Fruit fly (Drosophila melanogaster) whole organism, embryonic: ENCODE measurements around the gene path.

Source experiments
- Ada2b ChIP-seq: fragments of 200-800 bp; sonication (Bioruptor generic); IDR thresholded peaks from 2 replicates; pipeline ENCODE4 v1.3.6; 2022; ENCODE audit warnings: missing biosample characterization, missing genetic modification characterization
- Bteb2 ChIP-seq: fragments of 200-800 bp; sonication (Bioruptor generic); optimal IDR thresholded peaks from 2 replicates; lab custom pipeline; 2016; ENCODE audit warnings: missing biosample characterization, missing genetic modification characterization
- CG12659 ChIP-seq: fragments of 200-800 bp; sonication (Bioruptor generic); optimal IDR thresholded peaks from 3 replicates; lab custom pipeline; 2017; ENCODE audit warnings: mild to moderate bottlenecking, missing biosample characterization, missing genetic modification reagents, missing genetic modification characterization
- CG13123 ChIP-seq: fragments of 200-800 bp; sonication (Bioruptor generic); optimal IDR thresholded peaks from 2 replicates; lab custom pipeline; 2016; ENCODE audit warnings: missing biosample characterization, missing genetic modification characterization
- CG13894 ChIP-seq: fragments of 200-800 bp; sonication (Bioruptor generic); optimal IDR thresholded peaks from 3 replicates; lab custom pipeline; 2018; ENCODE audit warnings: missing biosample characterization, mild to moderate bottlenecking, missing genetic modification characterization, moderate library complexity
- CG15011 ChIP-seq: fragments of 200-800 bp; sonication (Bioruptor generic); optimal IDR thresholded peaks from 3 replicates; lab custom pipeline; 2018; ENCODE audit warnings: missing biosample characterization, mild to moderate bottlenecking, missing genetic modification characterization
- CG15696 ChIP-seq: fragments of 200-800 bp; sonication (Bioruptor generic); optimal IDR thresholded peaks from 2 replicates; lab custom pipeline; 2019; ENCODE audit warnings: missing biosample characterization, mild to moderate bottlenecking, missing genetic modification characterization, moderate library complexity
- CG17186 ChIP-seq: fragments of 200-800 bp; sonication (Bioruptor generic); optimal IDR thresholded peaks from 3 replicates; lab custom pipeline; 2017; ENCODE audit warnings: missing biosample characterization, missing genetic modification reagents, missing genetic modification characterization
- CG2129 ChIP-seq: fragments of 200-800 bp; sonication (Bioruptor generic); IDR thresholded peaks from 2 replicates; pipeline ENCODE4 v1.3.6; 2022; ENCODE audit warnings: missing biosample characterization, missing genetic modification characterization; ENCODE audit not compliant: partially characterized antibody
- CG30020 ChIP-seq: fragments of 200-800 bp; optimal IDR thresholded peaks from 2 replicates; lab custom pipeline; 2019; ENCODE audit warnings: missing biosample characterization, mild to moderate bottlenecking, missing genetic modification characterization, moderate library complexity
- CG32532 ChIP-seq: fragments of 200-800 bp; sonication (Bioruptor generic); IDR thresholded peaks from 2 replicates; pipeline ENCODE4 v1.3.6; 2022; ENCODE audit warnings: missing biosample characterization, missing genetic modification characterization
- CG43689 ChIP-seq: fragments of 200-800 bp; sonication (Bioruptor generic); IDR thresholded peaks from 2 replicates; pipeline ENCODE4 v1.3.6; 2022; ENCODE audit warnings: missing biosample characterization, missing genetic modification characterization
- CG4617 ChIP-seq: fragments of 200-800 bp; sonication (Bioruptor generic); optimal IDR thresholded peaks from 3 replicates; lab custom pipeline; 2016; ENCODE audit warnings: missing biosample characterization, missing genetic modification characterization, borderline replicate concordance
- CG8290 ChIP-seq, 3 experiments: fragments of 200-800 bp; sonication (Bioruptor generic); optimal IDR thresholded peaks; 2 replicates each; lab custom pipeline; 2016 to 2019; ENCODE audit warnings: missing biosample characterization in 3 of 3, missing genetic modification characterization in 3 of 3, mild to moderate bottlenecking in 2 of 3, moderate library complexity in 1 of 3
- CG8765 ChIP-seq: fragments of 200-800 bp; sonication (Bioruptor generic); IDR thresholded peaks from 2 replicates; pipeline ENCODE4 v1.3.6; 2022; ENCODE audit warnings: missing biosample characterization, missing genetic modification characterization
- CG9437 ChIP-seq: fragments of 200-800 bp; sonication (Bioruptor generic); optimal IDR thresholded peaks from 2 replicates; lab custom pipeline; 2018; ENCODE audit warnings: missing biosample characterization, mild to moderate bottlenecking, missing genetic modification characterization
- CG9797 ChIP-seq: fragments of 200-800 bp; sonication (Bioruptor generic); optimal IDR thresholded peaks from 3 replicates; lab custom pipeline; 2018; ENCODE audit warnings: missing biosample characterization, mild to moderate bottlenecking, missing genetic modification characterization
- D ChIP-seq, 2 experiments: fragments of 200-800 bp in 1 of 2; fragments of >200 bp in 1 of 2; sonication (Bioruptor generic) in 1 of 2; optimal IDR thresholded peaks; 2 replicates in 1 of 2; 3 replicates in 1 of 2; lab custom pipeline; 2017; ENCODE audit warnings: mild to moderate bottlenecking in 1 of 2, missing biosample characterization in 1 of 2, missing genetic modification characterization in 1 of 2, missing genetic modification reagents in 1 of 2
- D19A ChIP-seq: fragments of 200-800 bp; optimal IDR thresholded peaks from 3 replicates; lab custom pipeline; 2019; ENCODE audit warnings: missing biosample characterization, mild to moderate bottlenecking, missing genetic modification characterization, moderate library complexity
- Dad ChIP-seq: fragments of 200-800 bp; sonication (Bioruptor generic); optimal IDR thresholded peaks from 3 replicates; lab custom pipeline; 2016; ENCODE audit warnings: missing biosample characterization, missing genetic modification characterization
- Dbx ChIP-seq: fragments of 200-800 bp; sonication (Bioruptor generic); IDR thresholded peaks from 3 replicates; pipeline ENCODE4 v1.3.6; 2022; ENCODE audit warnings: missing biosample characterization, missing genetic modification characterization
- Doc3 ChIP-seq: fragments of 200-800 bp; sonication (Bioruptor generic); IDR thresholded peaks from 3 replicates; pipeline ENCODE4 v1.3.6; 2022; ENCODE audit warnings: missing biosample characterization, missing genetic modification characterization; ENCODE audit not compliant: partially characterized antibody
- H15 ChIP-seq: fragments of 200-800 bp; sonication (Bioruptor generic); IDR thresholded peaks from 3 replicates; pipeline ENCODE4 v1.3.6; 2022; ENCODE audit warnings: missing biosample characterization, missing genetic modification characterization
- Hr51 ChIP-seq, 2 experiments: fragments of 200-800 bp; sonication (Bioruptor generic); optimal IDR thresholded peaks; 2 replicates in 1 of 2; 3 replicates in 1 of 2; lab custom pipeline; 2016 to 2018; ENCODE audit warnings: missing biosample characterization in 2 of 2, missing genetic modification characterization in 2 of 2, mild to moderate bottlenecking in 1 of 2, moderate library complexity in 1 of 2
- Meics ChIP-seq: fragments of 200-800 bp; sonication (Bioruptor generic); optimal IDR thresholded peaks from 2 replicates; lab custom pipeline; 2017; ENCODE audit warnings: missing biosample characterization, mild to moderate bottlenecking, missing genetic modification characterization
- NK7.1 ChIP-seq: fragments of 200-800 bp; sonication (Bioruptor generic); optimal IDR thresholded peaks from 3 replicates; lab custom pipeline; 2016; ENCODE audit warnings: missing biosample characterization, missing genetic modification characterization
- Nf-YC ChIP-seq: fragments of 200-800 bp; optimal IDR thresholded peaks from 3 replicates; lab custom pipeline; 2019; ENCODE audit warnings: missing biosample characterization, mild to moderate bottlenecking, missing genetic modification characterization, moderate library complexity
- Rx ChIP-seq: fragments of 200-800 bp; sonication (Bioruptor generic); IDR thresholded peaks from 2 replicates; pipeline ENCODE4 v1.3.6; 2022; ENCODE audit warnings: missing biosample characterization, missing genetic modification characterization
- Scr ChIP-seq: fragments of 200-800 bp; sonication (Bioruptor generic); IDR thresholded peaks from 2 replicates; pipeline ENCODE4 v1.3.6; 2022; ENCODE audit warnings: missing biosample characterization, missing genetic modification characterization; ENCODE audit not compliant: partially characterized antibody
- Side ChIP-seq: fragments of 200-800 bp; sonication (Bioruptor generic); optimal IDR thresholded peaks from 2 replicates; lab custom pipeline; 2016; ENCODE audit warnings: missing biosample characterization, missing genetic modification characterization
- Sin3A ChIP-seq: fragments of >200 bp; optimal IDR thresholded peaks from 2 replicates; lab custom pipeline; 2018
- Six4 ChIP-seq: fragments of 200-800 bp; sonication (Bioruptor generic); optimal IDR thresholded peaks from 2 replicates; lab custom pipeline; 2016; ENCODE audit warnings: missing biosample characterization, missing genetic modification characterization
- YL-1 ChIP-seq: fragments of 200-800 bp; sonication (Bioruptor generic); optimal IDR thresholded peaks from 3 replicates; lab custom pipeline; 2017; ENCODE audit warnings: missing biosample characterization, mild to moderate bottlenecking, missing genetic modification characterization
- bbx ChIP-seq: fragments of 200-800 bp; sonication (Bioruptor generic); IDR thresholded peaks from 2 replicates; pipeline ENCODE4 v1.3.6; 2022; ENCODE audit warnings: missing biosample characterization, missing genetic modification characterization; ENCODE audit not compliant: partially characterized antibody
- ci ChIP-seq: fragments of 200-800 bp; sonication (Bioruptor generic); IDR thresholded peaks from 3 replicates; pipeline ENCODE4 v1.3.6; 2022; ENCODE audit warnings: missing biosample characterization, missing genetic modification characterization
- crp ChIP-seq, 2 experiments: fragments of 200-800 bp; sonication (Bioruptor generic); optimal IDR thresholded peaks; 2 replicates in 1 of 2; 3 replicates in 1 of 2; lab custom pipeline; 2017; ENCODE audit warnings: missing biosample characterization in 2 of 2, missing genetic modification characterization in 2 of 2, mild to moderate bottlenecking in 1 of 2, moderate library complexity in 1 of 2
- eve ChIP-seq, 2 experiments: fragments of >200 bp; optimal IDR thresholded peaks; 2 replicates each; lab custom pipeline; 2017; ENCODE audit warnings: missing biosample characterization in 2 of 2, missing genetic modification characterization in 2 of 2
- gem ChIP-seq: fragments of 200-800 bp; sonication (Bioruptor generic); optimal IDR thresholded peaks from 2 replicates; lab custom pipeline; 2019; ENCODE audit warnings: missing biosample characterization, mild to moderate bottlenecking, missing genetic modification characterization, moderate library complexity
- lola ChIP-seq, 3 experiments: fragments of >200 bp in 2 of 3; fragments of 200-800 bp in 1 of 3; sonication (Bioruptor generic) in 1 of 3; optimal IDR thresholded peaks; 2 replicates each; lab custom pipeline; 2017 to 2019; ENCODE audit warnings: missing biosample characterization in 3 of 3, missing genetic modification characterization in 3 of 3, mild to moderate bottlenecking in 1 of 3, moderate library complexity in 1 of 3
- maf-S ChIP-seq: fragments of 200-800 bp; sonication (Bioruptor generic); optimal IDR thresholded peaks from 2 replicates; lab custom pipeline; 2016; ENCODE audit warnings: missing biosample characterization, missing genetic modification characterization
- nerfin-1 ChIP-seq: fragments of 200-800 bp; sonication (Bioruptor generic); optimal IDR thresholded peaks from 3 replicates; lab custom pipeline; 2019; ENCODE audit warnings: missing biosample characterization, mild to moderate bottlenecking, missing genetic modification characterization, moderate library complexity
- oc ChIP-seq: fragments of 200-800 bp; sonication (Bioruptor generic); optimal IDR thresholded peaks from 2 replicates; lab custom pipeline; 2018; ENCODE audit warnings: missing biosample characterization, mild to moderate bottlenecking, missing genetic modification characterization, moderate library complexity
- so ChIP-seq: fragments of 200-800 bp; sonication (Bioruptor generic); IDR thresholded peaks from 3 replicates; pipeline ENCODE4 v1.3.6; 2022; ENCODE audit warnings: missing biosample characterization, missing genetic modification characterization
- tll ChIP-seq, 2 experiments: fragments of 200-800 bp in 1 of 2; fragments of >200 bp in 1 of 2; sonication (Bioruptor generic) in 1 of 2; optimal IDR thresholded peaks; 2 replicates each; lab custom pipeline; 2017 to 2019; ENCODE audit warnings: missing biosample characterization in 2 of 2, missing genetic modification characterization in 2 of 2, mild to moderate bottlenecking in 1 of 2, moderate library complexity in 1 of 2
- trem ChIP-seq: fragments of 200-800 bp; optimal IDR thresholded peaks from 3 replicates; lab custom pipeline; 2019; ENCODE audit warnings: missing biosample characterization, mild to moderate bottlenecking, missing genetic modification characterization, moderate library complexity
- tup ChIP-seq: fragments of 200-800 bp; sonication (Bioruptor generic); optimal IDR thresholded peaks from 2 replicates; lab custom pipeline; 2016; ENCODE audit warnings: missing biosample characterization, mild to moderate bottlenecking, missing genetic modification characterization, moderate library complexity
- unc-4 ChIP-seq: fragments of 200-800 bp; sonication (Bioruptor generic); IDR thresholded peaks from 2 replicates; pipeline ENCODE4 v1.3.6; 2022; ENCODE audit warnings: missing biosample characterization, missing genetic modification characterization; ENCODE audit not compliant: partially characterized antibody

path gene

dm6 chr3L:9509037-9509830 is 4.1 kb upstream of the path start, which contains the start of gene CG3408 (continued):
- TF ChIP-seq so (GFP tag; lab: Robert Waterston, UW), result 0 out of 3 replicates have a peak, but pooled peaks have one; percentile 11
- TF ChIP-seq YL-1 (GFP tag; lab: Kevin White, UChicago), result peak; percentile 60
- TF ChIP-seq CG30020 (tag; lab: Kevin White, UChicago), result no peak
- TF ChIP-seq lola (GFP tag; optimal IDR thresholded peaks at IDR 0.05; lab: Kevin White, UChicago), result no peak
- TF ChIP-seq CG43689 (GFP tag; lab: Robert Waterston, UW), result no peak
- peak; percentile 32 for TF ChIP-seq Dad (GFP tag; lab: Kevin White, UChicago)
- TF ChIP-seq NK7.1, result no peak
- TF ChIP-seq Side, result no peak
- TF ChIP-seq bbx, result no peak; the same call in 1 of the 2 replicates
- peak; percentile 50 for TF ChIP-seq nerfin-1 (tag; lab: Kevin White, UChicago)
- 0 out of 3 replicates have a peak, but pooled peaks have one; percentile 7 for TF ChIP-seq Dbx
- no peak for TF ChIP-seq tll (GFP tag; optimal IDR thresholded peaks at IDR 0.05; lab: Kevin White, UChicago)
- TF ChIP-seq CG12659 (GFP tag; lab: Kevin White, UChicago), result peak; percentile 71
- TF ChIP-seq CG13123 (GFP tag; lab: Kevin White, UChicago), result no peak
- no peak for TF ChIP-seq Doc3 (GFP tag; lab: Robert Waterston, UW)
- no peak for TF ChIP-seq Six4 (GFP tag; lab: Kevin White, UChicago)
- TF ChIP-seq ci (GFP tag; lab: Robert Waterston, UW), result no peak; the same call in 2 of the 3 replicates
- TF ChIP-seq CG8765, result no peak
- TF ChIP-seq CG4617 (GFP tag; lab: Kevin White, UChicago), result no peak
- no peak for TF ChIP-seq D19A
- peak; percentile 6 for TF ChIP-seq Nf-YC
- TF ChIP-seq CG9437, result peak; percentile 0
- peak; percentile 52 for TF ChIP-seq CG13894
- TF ChIP-seq Meics (GFP tag; lab: Kevin White, UChicago), result no peak
- no peak for TF ChIP-seq Bteb2 (GFP tag; lab: Kevin White, UChicago)
- no peak for TF ChIP-seq CG2129
- no peak for TF ChIP-seq D (optimal IDR thresholded peaks at IDR 0.05; lab: Kevin White, UChicago)
- TF ChIP-seq D (GFP tag; optimal IDR thresholded peaks at IDR 0.05; lab: Kevin White, UChicago), result no peak
- TF ChIP-seq CG17186 (GFP tag; lab: Kevin White, UChicago), result no peak
- peak in 1 of 2 experiments; percentile 18 for TF ChIP-seq Hr51 (GFP tag; optimal IDR thresholded peaks at IDR 0.05; lab: Kevin White, UChicago)
- no peak for TF ChIP-seq maf-S (GFP tag; lab: Kevin White, UChicago)
- TF ChIP-seq Rx, result no peak
- TF ChIP-seq gem, result no peak
- TF ChIP-seq CG8290 (GFP tag; optimal IDR thresholded peaks at IDR 0.05; lab: Kevin White, UChicago), result peak; percentile 17
- peak in 1 of 2 experiments; percentile 48 for TF ChIP-seq CG8290 (tag; optimal IDR thresholded peaks at IDR 0.05; lab: Kevin White, UChicago)
- no peak for TF ChIP-seq tup (GFP tag; lab: Kevin White, UChicago)
- TF ChIP-seq crp (GFP tag; optimal IDR thresholded peaks at IDR 0.05; lab: Kevin White, UChicago), result no peak
- TF ChIP-seq trem, result peak; percentile 29
- peak; percentile 52 for TF ChIP-seq Sin3A (lab: Kevin White, UChicago)
- no peak for TF ChIP-seq oc (tag; lab: Kevin White, UChicago)
- no peak for TF ChIP-seq CG32532 (GFP tag; lab: Robert Waterston, UW)
- no peak for TF ChIP-seq Ada2b (GFP tag; lab: Robert Waterston, UW)
- no peak for TF ChIP-seq CG15011 (GFP tag; lab: Kevin White, UChicago)
- TF ChIP-seq eve (GFP tag; optimal IDR thresholded peaks at IDR 0.05; lab: Kevin White, UChicago), result no peak
- TF ChIP-seq CG9797 (GFP tag; lab: Kevin White, UChicago), result peak; percentile 95
- TF ChIP-seq H15 (GFP tag; lab: Robert Waterston, UW), result no peak
- peak; percentile 52; the same call in 1 of the 2 replicates for TF ChIP-seq unc-4 (GFP tag; lab: Robert Waterston, UW)
- peak; percentile 54 for TF ChIP-seq Scr (GFP tag; lab: Robert Waterston, UW)
- TF ChIP-seq CG15696 (tag; lab: Kevin White, UChicago), result no peak
